Worm (Caenorhabditis elegans): ENCODE measurements around the gene daf-2.
A peak's percentile ranks its signal among the peaks of the same experiment; 100 is the strongest.

Gene daf-2

ce11 chrIII:3069101-3069500 lies 28.5 kb upstream of the daf-2 start (continued):
- TF ChIP-seq ceh-58 (GFP tag; IDR thresholded peaks at IDR 0.05) = no peak
- peak; percentile 49 for TF ChIP-seq efl-1 (GFP tag; optimal IDR thresholded peaks at IDR 0.05)
- no peak for TF ChIP-seq B0035.1 (tag; optimal IDR thresholded peaks at IDR 0.05)
- no peak for TF ChIP-seq ztf-22 (GFP tag; optimal IDR thresholded peaks at IDR 0.05)
- no peak for TF ChIP-seq Y79H2A.3 (GFP tag; conservative IDR thresholded peaks at IDR 0.05)
- TF ChIP-seq unc-130 (GFP tag; optimal IDR thresholded peaks at IDR 0.05) = peak; percentile 58
- TF ChIP-seq dpff-1 (tag; optimal IDR thresholded peaks at IDR 0.05) = peak; percentile 9
- TF ChIP-seq lsl-1 (GFP tag; optimal IDR thresholded peaks at IDR 0.05) = peak; percentile 56

- no peak for TF ChIP-seq cebp-1 (GFP tag; IDR thresholded peaks at IDR 0.05)
- peak; percentile 62 for TF ChIP-seq cebp-1 (tag; optimal IDR thresholded peaks at IDR 0.05)
- TF ChIP-seq nfya-2 (GFP tag; IDR thresholded peaks at IDR 0.05) = no peak
- TF ChIP-seq ztf-25 (GFP tag; IDR thresholded peaks at IDR 0.05) = no peak
- no peak for TF ChIP-seq lag-1 (GFP tag; IDR thresholded peaks at IDR 0.05)
- TF ChIP-seq unc-130 (GFP tag; optimal IDR thresholded peaks at IDR 0.05) = no peak
- no peak for TF ChIP-seq ztf-6 (GFP tag; IDR thresholded peaks at IDR 0.05)
- TF ChIP-seq hrde-1 (tag; optimal IDR thresholded peaks at IDR 0.05; ENCODE audit: borderline replicate concordance) = no peak
- TF ChIP-seq sdz-38 (tag; optimal IDR thresholded peaks at IDR 0.05) = no peak
- TF ChIP-seq hlh-12 (tag; optimal IDR thresholded peaks at IDR 0.05) = no peak
- no peak for TF ChIP-seq let-526 (GFP tag; IDR thresholded peaks at IDR 0.05)
- peak; percentile 84 for TF ChIP-seq lsl-1 (GFP tag; optimal IDR thresholded peaks at IDR 0.05)
- TF ChIP-seq egl-18 (GFP tag; IDR thresholded peaks at IDR 0.05) = no peak
- no peak for TF ChIP-seq madf-8 (GFP tag; conservative IDR thresholded peaks at IDR 0.05)
- TF ChIP-seq egrh-3 (GFP tag; IDR thresholded peaks at IDR 0.05) = no peak
- TF ChIP-seq B0019.2 (GFP tag; conservative IDR thresholded peaks at IDR 0.05) = 0 out of 2 replicates have a peak, but pooled peaks have one; percentile 27
- peak; percentile 29 for TF ChIP-seq F49E8.2 (tag; optimal IDR thresholded peaks at IDR 0.05; ENCODE audit: insufficient read depth)
- peak; percentile 76 for TF ChIP-seq lin-54 (GFP tag; optimal IDR thresholded peaks at IDR 0.05)
- TF ChIP-seq snpc-1.1 (tag; optimal IDR thresholded peaks at IDR 0.05; ENCODE audit: insufficient read depth) = peak; percentile 40
- peak; percentile 45; the same call in 1 of the 2 replicates for TF ChIP-seq rcor-1 (GFP tag; IDR thresholded peaks at IDR 0.05)
- TF ChIP-seq ZK185.1 (tag; optimal IDR thresholded peaks at IDR 0.05; ENCODE audit: poor library complexity, severe bottlenecking) = peak; percentile 59
- no peak for TF ChIP-seq F57C9.4 (tag; optimal IDR thresholded peaks at IDR 0.05)
- TF ChIP-seq snpc-4 (GFP tag; optimal IDR thresholded peaks at IDR 0.05) = no peak
- peak; percentile 8 to 65 (median 40) for TF ChIP-seq snpc-4 (tag; optimal IDR thresholded peaks at IDR 0.05)
- no peak for TF ChIP-seq die-1 (tag; optimal IDR thresholded peaks at IDR 0.05)
- 0 out of 2 replicates have a peak, but pooled peaks have one; percentile 57 for TF ChIP-seq ekl-4 (GFP tag; IDR thresholded peaks at IDR 0.05)
- TF ChIP-seq nfyb-1 (GFP tag; IDR thresholded peaks at IDR 0.05) = no peak
- no peak for TF ChIP-seq nhr-27 (tag; optimal IDR thresholded peaks at IDR 0.05)
- no peak for TF ChIP-seq Y56A3A.18 (GFP tag; IDR thresholded peaks at IDR 0.05)
- no peak for TF ChIP-seq unc-62 (GFP tag; optimal IDR thresholded peaks at IDR 0.05)
- peak; percentile 19; the same call in 1 of the 2 replicates for TF ChIP-seq ceh-91 (GFP tag; IDR thresholded peaks at IDR 0.05)
- no peak for TF ChIP-seq Y53G8AR.9 (GFP tag; conservative IDR thresholded peaks at IDR 0.05)
- no peak for TF ChIP-seq Y67H2A.10 (GFP tag; conservative IDR thresholded peaks at IDR 0.05)
- TF ChIP-seq F33H1.4 (GFP tag; IDR thresholded peaks at IDR 0.05) = peak; percentile 78
- TF ChIP-seq mes-4 (tag; optimal IDR thresholded peaks at IDR 0.05) = no peak
- no peak for TF ChIP-seq ccch-3 (GFP tag; optimal IDR thresholded peaks at IDR 0.05)
- no peak for TF ChIP-seq egl-44 (GFP tag; IDR thresholded peaks at IDR 0.05)
- TF ChIP-seq hsf-1 (GFP tag; IDR thresholded peaks at IDR 0.05) = no peak
- TF ChIP-seq athp-1 (tag; optimal IDR thresholded peaks at IDR 0.05) = peak; percentile 3
- TF ChIP-seq lsy-27 (tag; optimal IDR thresholded peaks at IDR 0.05; ENCODE audit: borderline replicate concordance, insufficient read depth) = no peak
Observed at ce11 chrIII:3067909-3068455, 27.3 kb upstream of the daf-2 start, which contains the start of gene ubl-1. Gene ubl-1 (plus strand): TSS chrIII:3068310.
